Worm (Caenorhabditis elegans) whole organism, early embryonic: ENCODE results near the gene srd-47.

Source experiments
- aly-1 ChIP-seq: sonication (generic microtip); optimal IDR thresholded peaks from 2 replicates; lab custom pipeline; 2016; ENCODE audit warnings: missing genetic modification characterization, missing compliant biosample characterization
- ama-1 ChIP-seq: fragments of 150-350 bp; optimal IDR thresholded peaks from 2 replicates; lab custom pipeline; 2014
- flt-1 ChIP-seq: fragments of 200-800 bp; sonication (Bioruptor generic); IDR thresholded peaks from 2 replicates; pipeline ENCODE4 v1.3.6; 2022; ENCODE audit warnings: missing genetic modification characterization, missing compliant biosample characterization
- hmbx-1 ChIP-seq: sonication (generic microtip); optimal IDR thresholded peaks from 2 replicates; lab custom pipeline; 2016; ENCODE audit warnings: mild to moderate bottlenecking, missing genetic modification characterization, missing compliant biosample characterization
- pes-1 ChIP-seq: fragments of 200-800 bp; sonication (Bioruptor generic); IDR thresholded peaks from 2 replicates; pipeline ENCODE4 v1.3.6; 2022; ENCODE audit warnings: missing genetic modification reagents, missing genetic modification characterization, missing compliant biosample characterization
- tbx-37 ChIP-seq: fragments of 200-800 bp; sonication (Bioruptor generic); conservative IDR thresholded peaks from 2 replicates; pipeline ENCODE4 v1.3.6; 2022; ENCODE audit warnings: missing genetic modification reagents, missing genetic modification characterization, missing compliant biosample characterization

ce11 chrX:12337846-12338490 lies 4.5 kb downstream of the srd-47 start, which contains the start of gene srd-44:
- TF ChIP-seq flt-1 (GFP tag; lab: Robert Waterston, UW): no peak; the same call in none of the 2 replicates
- no peak for TF ChIP-seq aly-1 (tag; lab: Kevin White, UChicago)
- TF ChIP-seq hmbx-1: peak; percentile 38
- no peak for TF ChIP-seq ama-1 (lab: Kevin White, UChicago)
- 0 out of 2 replicates have a peak, but pooled peaks have one; percentile 47 for TF ChIP-seq tbx-37 (GFP tag; lab: Robert Waterston, UW)
- no peak; the same call in 1 of the 2 replicates for TF ChIP-seq pes-1
